Worm (Caenorhabditis elegans) whole organism, L2 larva: ENCODE data around the gene fbf-2.
A peak's percentile ranks its signal among the peaks of the same experiment; 100 is the strongest.

ENCODE experiments used
- C34F6.9 ChIP-seq: fragments of 150-350 bp; optimal IDR thresholded peaks from 2 replicates; lab custom pipeline; 2014; ENCODE audit warnings: missing biosample characterization, missing genetic modification characterization
- R02D3.7 ChIP-seq: fragments of 150-350 bp; optimal IDR thresholded peaks from 2 replicates; lab custom pipeline; 2014; ENCODE audit warnings: missing biosample characterization, missing genetic modification characterization
- Y55F3AM.14 ChIP-seq: fragments of 200-800 bp; sonication (Bioruptor generic); optimal IDR thresholded peaks from 2 replicates; lab custom pipeline; 2018; ENCODE audit warnings: mild to moderate bottlenecking, missing genetic modification characterization, missing compliant biosample characterization
- ZK546.5 ChIP-seq: sonication (generic microtip); optimal IDR thresholded peaks from 2 replicates; lab custom pipeline; 2017; ENCODE audit warnings: missing biosample characterization, missing genetic modification characterization
- alr-1 ChIP-seq: fragments of 150-350 bp; optimal IDR thresholded peaks from 2 replicates; lab custom pipeline; 2014; ENCODE audit warnings: missing biosample characterization, missing genetic modification characterization
- aly-2 ChIP-seq: fragments of 150-350 bp; optimal IDR thresholded peaks from 2 replicates; lab custom pipeline; 2014; ENCODE audit warnings: missing biosample characterization, missing genetic modification characterization
- blmp-1 ChIP-seq: sonication (generic microtip); optimal IDR thresholded peaks from 2 replicates; lab custom pipeline; 2017; ENCODE audit warnings: missing genetic modification characterization, mild to moderate bottlenecking, missing compliant biosample characterization, antibody characterized with exemption, moderate library complexity; ENCODE audit not compliant: insufficient read depth
- ceh-16 ChIP-seq: fragments of 150-350 bp; optimal IDR thresholded peaks from 2 replicates; lab custom pipeline; 2014; ENCODE audit warnings: missing biosample characterization, missing genetic modification characterization
- ceh-82 ChIP-seq: fragments of 150-350 bp; optimal IDR thresholded peaks from 2 replicates; lab custom pipeline; 2014; ENCODE audit warnings: missing biosample characterization, missing genetic modification characterization
- crh-2 ChIP-seq: sonication (generic microtip); optimal IDR thresholded peaks from 2 replicates; lab custom pipeline; 2017; ENCODE audit warnings: missing biosample characterization, missing genetic modification characterization
- dmd-4 ChIP-seq: sonication (generic microtip); optimal IDR thresholded peaks from 2 replicates; lab custom pipeline; 2017; ENCODE audit warnings: missing biosample characterization, missing genetic modification characterization
- egl-27 ChIP-seq: sonication (generic microtip); optimal IDR thresholded peaks from 3 replicates; lab custom pipeline; 2017; ENCODE audit warnings: missing biosample characterization, missing genetic modification reagents, missing genetic modification characterization
- elt-1 ChIP-seq: fragments of 150-350 bp; optimal IDR thresholded peaks from 2 replicates; lab custom pipeline; 2014; ENCODE audit warnings: missing biosample characterization, missing genetic modification characterization
- elt-3 ChIP-seq: sonication (generic microtip); optimal IDR thresholded peaks from 2 replicates; lab custom pipeline; 2017; ENCODE audit warnings: missing biosample characterization, missing genetic modification characterization
- fos-1 ChIP-seq: fragments of 150-350 bp; optimal IDR thresholded peaks from 2 replicates; lab custom pipeline; 2014; ENCODE audit warnings: missing biosample characterization, missing genetic modification characterization
- gmeb-1 ChIP-seq: fragments of 150-350 bp; optimal IDR thresholded peaks from 2 replicates; lab custom pipeline; 2014; ENCODE audit warnings: missing biosample characterization, missing genetic modification characterization
- lin-11 ChIP-seq: fragments of 150-350 bp; sonication (generic microtip); optimal IDR thresholded peaks from 2 replicates; lab custom pipeline; 2014; ENCODE audit warnings: missing biosample characterization, missing genetic modification characterization, inconsistent platforms, mixed read lengths
- lin-13 ChIP-seq: fragments of 150-350 bp; optimal IDR thresholded peaks from 2 replicates; lab custom pipeline; 2014; ENCODE audit warnings: missing biosample characterization, missing genetic modification reagents, missing genetic modification characterization
- lin-39 ChIP-seq: fragments of 150-350 bp; optimal IDR thresholded peaks from 2 replicates; lab custom pipeline; 2014; ENCODE audit warnings: missing biosample characterization, missing genetic modification reagents, missing genetic modification characterization
- lsy-2 ChIP-seq, 2 experiments: fragments of 150-350 bp in 1 of 2; sonication (generic microtip) in 1 of 2; optimal IDR thresholded peaks; 2 replicates each; lab custom pipeline; 2014 to 2017; ENCODE audit warnings: missing biosample characterization in 2 of 2, missing genetic modification characterization in 2 of 2
- mbf-1 ChIP-seq: sonication (generic microtip); optimal IDR thresholded peaks from 2 replicates; lab custom pipeline; 2017; ENCODE audit warnings: missing biosample characterization, missing genetic modification characterization
- mdl-1 ChIP-seq, 2 experiments: fragments of 150-350 bp in 1 of 2; sonication (generic microtip) in 1 of 2; optimal IDR thresholded peaks; 2 replicates each; lab custom pipeline; 2017; ENCODE audit warnings: missing biosample characterization in 2 of 2, missing genetic modification characterization in 2 of 2
- nhr-11 ChIP-seq: fragments of 150-350 bp; optimal IDR thresholded peaks from 2 replicates; lab custom pipeline; 2014; ENCODE audit warnings: missing biosample characterization, missing genetic modification characterization
- nhr-12 ChIP-seq: fragments of 150-350 bp; optimal IDR thresholded peaks from 2 replicates; lab custom pipeline; 2014; ENCODE audit warnings: missing biosample characterization, missing genetic modification characterization
- nhr-21 ChIP-seq: fragments of 150-350 bp; optimal IDR thresholded peaks from 2 replicates; lab custom pipeline; 2014; ENCODE audit warnings: missing biosample characterization, missing genetic modification characterization
- nhr-23 ChIP-seq: fragments of 150-350 bp; optimal IDR thresholded peaks from 2 replicates; lab custom pipeline; 2014; ENCODE audit warnings: missing biosample characterization, missing genetic modification reagents, missing genetic modification characterization
- nhr-237 ChIP-seq: fragments of 150-350 bp; optimal IDR thresholded peaks from 2 replicates; lab custom pipeline; 2014; ENCODE audit warnings: missing biosample characterization, missing genetic modification characterization
- nhr-77 ChIP-seq: fragments of 150-350 bp; optimal IDR thresholded peaks from 2 replicates; lab custom pipeline; 2014; ENCODE audit warnings: missing biosample characterization, missing genetic modification characterization
- peb-1 ChIP-seq: fragments of 150-350 bp; optimal IDR thresholded peaks from 2 replicates; lab custom pipeline; 2014; ENCODE audit warnings: missing biosample characterization, missing genetic modification characterization
- sem-4 ChIP-seq: fragments of 150-350 bp; optimal IDR thresholded peaks from 2 replicates; lab custom pipeline; 2014; ENCODE audit warnings: missing biosample characterization, missing genetic modification reagents, missing genetic modification characterization
- skn-1 ChIP-seq: sonication (generic microtip); optimal IDR thresholded peaks from 2 replicates; lab custom pipeline; 2017; ENCODE audit warnings: missing biosample characterization, missing genetic modification characterization
- sma-3 ChIP-seq: sonication (generic microtip); optimal IDR thresholded peaks from 2 replicates; lab custom pipeline; 2016; ENCODE audit warnings: missing genetic modification reagents, missing genetic modification characterization, missing compliant biosample characterization
- sma-9 ChIP-seq, 2 experiments: fragments of 150-350 bp in 1 of 2; sonication (generic microtip) in 1 of 2; optimal IDR thresholded peaks; 2 replicates each; lab custom pipeline; 2014 to 2016; ENCODE audit warnings: missing genetic modification characterization in 2 of 2, mild to moderate bottlenecking in 1 of 2, missing biosample characterization in 1 of 2, missing compliant biosample characterization in 1 of 2, missing genetic modification reagents in 1 of 2, moderate library complexity in 1 of 2
- unc-39 ChIP-seq: fragments of 150-350 bp; optimal IDR thresholded peaks from 2 replicates; lab custom pipeline; 2014; ENCODE audit warnings: missing biosample characterization, missing genetic modification characterization
- unc-62 ChIP-seq: fragments of 150-350 bp; optimal IDR thresholded peaks from 2 replicates; lab custom pipeline; 2014; ENCODE audit warnings: missing biosample characterization, missing genetic modification reagents, missing genetic modification characterization
- zag-1 ChIP-seq: fragments of 150-350 bp; optimal IDR thresholded peaks from 2 replicates; lab custom pipeline; 2014; ENCODE audit warnings: missing biosample characterization, missing genetic modification characterization
- ztf-11 ChIP-seq: sonication (generic microtip); optimal IDR thresholded peaks from 2 replicates; lab custom pipeline; 2017; ENCODE audit warnings: missing biosample characterization, missing genetic modification characterization
- ztf-4 ChIP-seq: fragments of 150-350 bp; optimal IDR thresholded peaks from 2 replicates; lab custom pipeline; 2014; ENCODE audit warnings: missing biosample characterization, missing genetic modification characterization

fbf-2 gene

ce11 chrII:6097441-6097840 lies 6.2 kb upstream of the fbf-2 start, which contains the start of the genes tpp-2 and rbbp-5:
Gene tpp-2, minus strand, starts transcription at chrII:6097597.
Gene rbbp-5, plus strand, starts transcription at chrII:6097830.
- TF ChIP-seq lin-11 (tag; lab: Kevin White, UChicago): peak; percentile 3
- TF ChIP-seq fos-1 (tag; lab: Kevin White, UChicago): peak; percentile 40
- no peak for TF ChIP-seq Y55F3AM.14
- TF ChIP-seq C34F6.9: peak; percentile 60
- TF ChIP-seq crh-2 (tag; lab: Kevin White, UChicago): peak; percentile 63
- peak; percentile 68 for TF ChIP-seq sma-9 (GFP tag; optimal IDR thresholded peaks at IDR 0.05; lab: Kevin White, UChicago)
- no peak for TF ChIP-seq sma-9 (tag; optimal IDR thresholded peaks at IDR 0.05; lab: Kevin White, UChicago)
- TF ChIP-seq lsy-2 (tag; optimal IDR thresholded peaks at IDR 0.05; lab: Kevin White, UChicago): peak; percentile 19 to 83
- peak; percentile 63 for TF ChIP-seq skn-1 (tag; lab: Kevin White, UChicago)
- TF ChIP-seq gmeb-1: peak; percentile 56
- TF ChIP-seq lin-39: no peak
- no peak for TF ChIP-seq nhr-77 (tag; lab: Kevin White, UChicago)
- no peak for TF ChIP-seq nhr-12

ce11 chrII:6082620-6083019 lies 8.7 kb downstream of the fbf-2 start, which contains the start of gene F21H12.3:
Gene F21H12.3, plus strand, starts transcription at chrII:6082920.
- no peak for TF ChIP-seq lin-11 (tag; lab: Kevin White, UChicago)
- no peak for TF ChIP-seq sma-3 (GFP tag; lab: Kevin White, UChicago)
- no peak for TF ChIP-seq nhr-77 (tag; lab: Kevin White, UChicago)
- no peak for TF ChIP-seq nhr-12
- TF ChIP-seq nhr-23: no peak
- TF ChIP-seq alr-1 (tag; lab: Kevin White, UChicago): no peak
- TF ChIP-seq ztf-4: no peak
- TF ChIP-seq dmd-4 (tag; lab: Kevin White, UChicago): no peak
- TF ChIP-seq ztf-11 (tag; lab: Kevin White, UChicago): no peak
- TF ChIP-seq elt-1 (tag; lab: Kevin White, UChicago): no peak
- no peak for TF ChIP-seq Y55F3AM.14
- no peak for TF ChIP-seq lsy-2 (tag; optimal IDR thresholded peaks at IDR 0.05; lab: Kevin White, UChicago)
- TF ChIP-seq unc-39 (tag; lab: Kevin White, UChicago): no peak
- TF ChIP-seq mdl-1 (tag; optimal IDR thresholded peaks at IDR 0.05; lab: Kevin White, UChicago): no peak
- TF ChIP-seq lin-13 (GFP tag; lab: Kevin White, UChicago): no peak
- no peak for TF ChIP-seq R02D3.7 (tag; lab: Kevin White, UChicago)
- TF ChIP-seq blmp-1 (tag; lab: Kevin White, UChicago): no peak
- no peak for TF ChIP-seq egl-27 (tag; lab: Kevin White, UChicago)
- no peak for TF ChIP-seq unc-62 (GFP tag; lab: Kevin White, UChicago)
- TF ChIP-seq elt-3 (tag; lab: Kevin White, UChicago): no peak

ce11 chrII:6080743-6081142 lies 10.5 kb downstream of the fbf-2 start, which contains the start of gene fbf-1:
Gene fbf-1, minus strand, starts transcription at chrII:6080843.
- TF ChIP-seq R02D3.7 (tag; lab: Kevin White, UChicago) (no peak), ztf-4 (no peak), nhr-237 (no peak), sem-4 (tag; lab: Kevin White, UChicago) (no peak), dmd-4 (tag; lab: Kevin White, UChicago) (no peak), lsy-2 (tag; optimal IDR thresholded peaks at IDR 0.05; lab: Kevin White, UChicago) (no peak), peb-1 (tag; lab: Kevin White, UChicago) (no peak)

ce11 chrII:6077604-6078003 lies 13.7 kb downstream of the fbf-2 start, which contains the start of gene H12I13.6:
Gene H12I13.6, plus strand, starts transcription at chrII:6077904.
- TF ChIP-seq ZK546.5 (tag; lab: Kevin White, UChicago) (no peak), blmp-1 (tag; lab: Kevin White, UChicago) (no peak), gmeb-1 (no peak), aly-2 (tag; lab: Kevin White, UChicago) (no peak), mdl-1 (tag; optimal IDR thresholded peaks at IDR 0.05; lab: Kevin White, UChicago) (no peak), ceh-16 (tag; lab: Kevin White, UChicago) (no peak), nhr-11 (tag; lab: Kevin White, UChicago) (no peak), elt-3 (tag; lab: Kevin White, UChicago) (no peak)

DNA sequence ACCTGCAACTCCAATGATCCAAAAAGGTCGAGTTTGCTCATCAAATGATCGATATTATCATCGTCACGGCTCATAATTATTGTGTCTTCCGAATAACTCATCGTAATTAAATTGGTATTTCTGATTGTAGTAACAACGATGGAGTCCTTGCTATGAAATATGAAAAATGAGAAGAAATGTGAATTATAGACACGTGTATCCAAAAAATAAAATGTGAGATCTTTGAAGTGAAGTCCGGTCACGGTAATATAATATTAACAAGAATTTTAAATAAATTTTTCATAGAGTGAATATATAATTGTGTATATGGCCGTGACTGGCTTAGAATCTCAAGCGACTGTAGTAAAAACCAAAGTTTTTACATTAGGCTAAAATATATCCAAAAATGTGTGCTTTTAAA lies 24.2 kb downstream of the fbf-2 start, which contains the start of gene H12I13.1:
Gene H12I13.1 (minus strand): TSS at position 101 of the 400 bp plus-strand sequence.
- TF ChIP-seq nhr-77 (tag; lab: Kevin White, UChicago): no peak
- no peak for TF ChIP-seq lin-39
- TF ChIP-seq ceh-82 (tag; lab: Kevin White, UChicago): no peak
- no peak for TF ChIP-seq ztf-4
- no peak for TF ChIP-seq nhr-21
- no peak for TF ChIP-seq skn-1 (tag; lab: Kevin White, UChicago)
- no peak for TF ChIP-seq mbf-1 (tag; lab: Kevin White, UChicago)
- TF ChIP-seq blmp-1 (tag; lab: Kevin White, UChicago): no peak
- TF ChIP-seq nhr-11 (tag; lab: Kevin White, UChicago): no peak
- no peak for TF ChIP-seq zag-1
- no peak for TF ChIP-seq fos-1 (tag; lab: Kevin White, UChicago)
- no peak for TF ChIP-seq lin-13 (GFP tag; lab: Kevin White, UChicago)
- TF ChIP-seq R02D3.7 (tag; lab: Kevin White, UChicago): no peak
- TF ChIP-seq nhr-237: no peak
